Fruit fly (Drosophila melanogaster) whole organism, pupa: ENCODE data around the gene Mtr3.

Experiments used
- CG12605 ChIP-seq: fragments of 200-800 bp; sonication (Bioruptor generic); IDR thresholded peaks from 2 replicates; pipeline ENCODE4 v1.3.6; 2022; ENCODE audit warnings: missing biosample characterization, missing genetic modification characterization
- CG14655 ChIP-seq: fragments of 200-800 bp; sonication (Bioruptor generic); optimal IDR thresholded peaks from 3 replicates; lab custom pipeline; 2017; ENCODE audit warnings: mild to moderate bottlenecking, missing biosample characterization, missing genetic modification reagents, missing genetic modification characterization
- CG15710 ChIP-seq: fragments of 200-800 bp; sonication (Bioruptor generic); optimal IDR thresholded peaks from 2 replicates; lab custom pipeline; 2018; ENCODE audit warnings: missing biosample characterization, mild to moderate bottlenecking, missing genetic modification characterization, moderate library complexity
- CG17806 ChIP-seq: fragments of 200-800 bp; sonication (Bioruptor generic); optimal IDR thresholded peaks from 2 replicates; lab custom pipeline; 2018; ENCODE audit warnings: missing biosample characterization, mild to moderate bottlenecking, missing genetic modification characterization, moderate library complexity
- CG32121 ChIP-seq: fragments of 200-800 bp; sonication (Bioruptor generic); IDR thresholded peaks from 2 replicates; pipeline ENCODE4 v1.3.6; 2022; ENCODE audit warnings: missing biosample characterization, missing genetic modification characterization
- CG34367 ChIP-seq: fragments of 200-800 bp; sonication (Bioruptor generic); optimal IDR thresholded peaks from 2 replicates; lab custom pipeline; 2018; ENCODE audit warnings: missing biosample characterization, mild to moderate bottlenecking, missing genetic modification characterization
- CG4496 ChIP-seq: fragments of 200-800 bp; sonication (Bioruptor generic); IDR thresholded peaks from 3 replicates; pipeline ENCODE4 v1.3.6; 2022; ENCODE audit warnings: missing biosample characterization, missing genetic modification characterization
- CG8159 ChIP-seq: fragments of 200-800 bp; sonication (Bioruptor generic); optimal IDR thresholded peaks from 3 replicates; lab custom pipeline; 2018; ENCODE audit warnings: missing biosample characterization, mild to moderate bottlenecking, missing genetic modification characterization, moderate library complexity
- CG8301 ChIP-seq: fragments of 200-800 bp; sonication (Bioruptor generic); optimal IDR thresholded peaks from 2 replicates; lab custom pipeline; 2018; ENCODE audit warnings: missing biosample characterization, mild to moderate bottlenecking, missing genetic modification characterization
- EcR ChIP-seq: fragments of 200-800 bp; sonication (Bioruptor generic); optimal IDR thresholded peaks from 3 replicates; lab custom pipeline; 2019; ENCODE audit warnings: missing biosample characterization, missing genetic modification characterization, mild to moderate bottlenecking, moderate library complexity, missing genetic modification reagents
- Ets98B ChIP-seq: fragments of 200-800 bp; sonication (Bioruptor generic); IDR thresholded peaks from 2 replicates; pipeline ENCODE4 v1.3.6; 2022; ENCODE audit warnings: missing biosample characterization, missing genetic modification characterization
- Pif1B ChIP-seq: fragments of 200-800 bp; sonication (Bioruptor generic); optimal IDR thresholded peaks from 3 replicates; lab custom pipeline; 2016; ENCODE audit warnings: missing biosample characterization, missing genetic modification characterization
- Snoo ChIP-seq: fragments of 200-800 bp; sonication (Bioruptor generic); optimal IDR thresholded peaks from 3 replicates; lab custom pipeline; 2017; ENCODE audit warnings: missing biosample characterization, mild to moderate bottlenecking, missing genetic modification characterization, inconsistent platforms
- rn ChIP-seq: fragments of 200-800 bp; sonication (Bioruptor generic); IDR thresholded peaks from 2 replicates; pipeline ENCODE4 v1.3.6; 2022; ENCODE audit warnings: missing biosample characterization, missing genetic modification characterization

DNA sequence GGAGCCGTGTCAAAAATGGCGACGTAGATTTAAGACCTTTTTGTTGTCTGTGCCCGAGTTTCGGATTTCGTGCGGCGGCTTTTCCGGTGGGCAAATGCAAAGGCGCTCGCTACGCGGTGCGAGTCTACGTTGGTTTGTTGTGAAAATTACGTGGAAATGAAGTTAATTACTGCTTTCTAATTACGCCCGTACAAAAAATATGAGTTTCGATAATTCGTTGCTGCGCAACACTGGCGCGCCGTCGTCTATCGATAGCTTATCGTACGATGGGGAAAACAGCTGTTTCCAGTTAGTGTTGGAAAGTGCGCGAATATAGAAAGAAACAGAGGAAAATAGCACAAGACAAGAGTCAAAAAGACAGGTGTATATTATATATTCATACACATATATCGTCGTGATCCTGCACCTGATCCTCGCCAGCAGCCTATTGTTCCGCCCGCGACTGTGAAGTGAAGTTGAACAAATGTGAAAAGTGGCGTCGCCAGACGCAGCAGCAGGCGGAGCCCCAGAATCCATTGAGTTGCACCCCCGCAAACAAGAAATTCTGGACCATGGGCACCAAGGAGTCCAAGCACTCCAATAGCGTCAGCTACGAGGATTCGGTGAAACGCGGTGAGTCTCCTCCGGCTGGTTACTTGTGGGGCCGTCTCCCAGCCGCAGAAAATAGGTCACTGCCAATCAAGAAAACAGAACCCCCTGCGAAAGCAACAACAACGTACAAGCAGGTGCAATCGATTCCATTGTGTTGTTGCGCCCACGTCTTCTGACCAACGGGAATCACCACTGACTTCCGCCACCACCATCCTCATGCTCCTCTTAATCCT lies 42.5 kb downstream of the Mtr3 start, which contains the start of the genes Rab8 and Usp32:
- TF ChIP-seq CG8159 (peak; percentile 52), CG12605 (GFP tag; lab: Robert Waterston, UW) (no peak), CG8301 (tag; lab: Kevin White, UChicago) (no peak), Snoo (tag; lab: Kevin White, UChicago) (peak; percentile 53), EcR (GFP tag; lab: Kevin White, UChicago) (no peak), Ets98B (GFP tag; lab: Robert Waterston, UW) (no peak; the same call in 1 of the 2 replicates), CG4496 (GFP tag; lab: Robert Waterston, UW) (peak; percentile 70), CG17806 (no peak), rn (GFP tag; lab: Robert Waterston, UW) (no peak), CG14655 (GFP tag; lab: Kevin White, UChicago) (no peak), CG34367 (peak; percentile 23), Pif1B (GFP tag; lab: Kevin White, UChicago) (peak; percentile 42), CG15710 (tag; lab: Kevin White, UChicago) (peak; percentile 35), CG32121 (GFP tag; lab: Robert Waterston, UW) (no peak)
